Fruit fly (Drosophila melanogaster) whole organism, embryonic: Measurements from ENCODE around the gene Atg5.

Experiments
- Atf6 ChIP-seq: fragments of 200-800 bp; sonication (Bioruptor generic); IDR thresholded peaks from 2 replicates; pipeline ENCODE4 v1.3.6; 2022; ENCODE audit warnings: missing biosample characterization, missing genetic modification characterization
- BEAF-32 ChIP-seq: fragments of 200-800 bp; sonication (Bioruptor generic); optimal IDR thresholded peaks from 3 replicates; lab custom pipeline; 2017; ENCODE audit warnings: missing biosample characterization, missing genetic modification characterization, mild to moderate bottlenecking, moderate library complexity, missing genetic modification reagents
- Bdp1 ChIP-seq: fragments of 200-800 bp; sonication (Bioruptor generic); optimal IDR thresholded peaks from 3 replicates; lab custom pipeline; 2016; ENCODE audit warnings: missing biosample characterization, missing genetic modification characterization
- CG10209 ChIP-seq: fragments of 200-800 bp; sonication (Bioruptor generic); optimal IDR thresholded peaks from 3 replicates; lab custom pipeline; 2017; ENCODE audit warnings: missing biosample characterization, mild to moderate bottlenecking, missing genetic modification characterization, missing genetic modification reagents
- CG11093 ChIP-seq: fragments of 200-800 bp; sonication (Bioruptor generic); IDR thresholded peaks from 3 replicates; pipeline ENCODE4 v1.3.6; 2022; ENCODE audit warnings: missing biosample characterization, missing genetic modification characterization
- CG11247 ChIP-seq: fragments of 200-800 bp; sonication (Bioruptor generic); IDR thresholded peaks from 2 replicates; pipeline ENCODE4 v1.3.6; 2022; ENCODE audit warnings: missing biosample characterization, missing genetic modification characterization
- CG11723 ChIP-seq: fragments of 200-800 bp; sonication (Bioruptor generic); optimal IDR thresholded peaks from 2 replicates; lab custom pipeline; 2017; ENCODE audit warnings: missing biosample characterization, mild to moderate bottlenecking, missing genetic modification characterization
- CG12769 ChIP-seq: fragments of 200-800 bp; sonication (Bioruptor generic); optimal IDR thresholded peaks from 2 replicates; lab custom pipeline; 2019; ENCODE audit warnings: missing biosample characterization, mild to moderate bottlenecking, missing genetic modification characterization, moderate library complexity
- CG13287 ChIP-seq: fragments of 200-800 bp; sonication (Bioruptor generic); IDR thresholded peaks from 2 replicates; pipeline ENCODE4 v1.3.6; 2022; ENCODE audit warnings: missing biosample characterization, missing genetic modification characterization; ENCODE audit not compliant: partially characterized antibody
- CG13894 ChIP-seq: fragments of 200-800 bp; sonication (Bioruptor generic); optimal IDR thresholded peaks from 3 replicates; lab custom pipeline; 2018; ENCODE audit warnings: missing biosample characterization, mild to moderate bottlenecking, missing genetic modification characterization, moderate library complexity
- CG15269 ChIP-seq: fragments of 200-800 bp; sonication (Bioruptor generic); optimal IDR thresholded peaks from 2 replicates; lab custom pipeline; 2018; ENCODE audit warnings: missing biosample characterization, mild to moderate bottlenecking, missing genetic modification characterization, moderate library complexity
- CG16815 ChIP-seq: fragments of 200-800 bp; sonication (Bioruptor generic); optimal IDR thresholded peaks from 3 replicates; lab custom pipeline; 2017; ENCODE audit warnings: missing biosample characterization, mild to moderate bottlenecking, missing genetic modification characterization
- CG2678 ChIP-seq: fragments of 200-800 bp; sonication (Bioruptor generic); optimal IDR thresholded peaks from 3 replicates; lab custom pipeline; 2019; ENCODE audit warnings: missing biosample characterization, mild to moderate bottlenecking, missing genetic modification characterization, moderate library complexity
- CG2712 ChIP-seq: fragments of 200-800 bp; optimal IDR thresholded peaks from 3 replicates; lab custom pipeline; 2019; ENCODE audit warnings: missing biosample characterization, mild to moderate bottlenecking, missing genetic modification characterization, moderate library complexity
- CG30403 ChIP-seq: fragments of 200-800 bp; sonication (Bioruptor generic); optimal IDR thresholded peaks from 3 replicates; lab custom pipeline; 2016; ENCODE audit warnings: missing biosample characterization, missing genetic modification characterization
- CG34422 ChIP-seq: fragments of 200-800 bp; sonication (Bioruptor generic); IDR thresholded peaks from 3 replicates; pipeline ENCODE4 v1.3.6; 2022; ENCODE audit warnings: missing biosample characterization, missing genetic modification characterization
- CG6272 ChIP-seq: fragments of 200-800 bp; sonication (Bioruptor generic); IDR thresholded peaks from 2 replicates; pipeline ENCODE4 v1.3.6; 2022; ENCODE audit warnings: missing biosample characterization, missing genetic modification characterization
- CG7271 ChIP-seq: fragments of 200-800 bp; sonication (Bioruptor generic); optimal IDR thresholded peaks from 2 replicates; lab custom pipeline; 2018; ENCODE audit warnings: missing biosample characterization, mild to moderate bottlenecking, missing genetic modification characterization, moderate library complexity
- CG8281 ChIP-seq: fragments of 200-800 bp; sonication (Bioruptor generic); optimal IDR thresholded peaks from 2 replicates; lab custom pipeline; 2018; ENCODE audit warnings: missing biosample characterization, mild to moderate bottlenecking, missing genetic modification characterization, moderate library complexity
- CG9727 ChIP-seq: fragments of 200-800 bp; sonication (Bioruptor generic); optimal IDR thresholded peaks from 3 replicates; lab custom pipeline; 2017; ENCODE audit warnings: missing biosample characterization, mild to moderate bottlenecking, missing genetic modification characterization
- Elba2 ChIP-seq: fragments of 200-800 bp; sonication (Bioruptor generic); optimal IDR thresholded peaks from 3 replicates; lab custom pipeline; 2016; ENCODE audit warnings: missing biosample characterization, missing genetic modification characterization
- Gsc ChIP-seq: fragments of 200-800 bp; sonication (Bioruptor generic); IDR thresholded peaks from 2 replicates; pipeline ENCODE4 v1.3.6; 2022; ENCODE audit warnings: missing biosample characterization, missing genetic modification characterization
- Hmx ChIP-seq: fragments of 200-800 bp; sonication (Bioruptor generic); optimal IDR thresholded peaks from 2 replicates; lab custom pipeline; 2016; ENCODE audit warnings: missing biosample characterization, missing genetic modification characterization
- Hsf ChIP-seq: fragments of 200-800 bp; sonication (Bioruptor generic); optimal IDR thresholded peaks from 3 replicates; lab custom pipeline; 2016; ENCODE audit warnings: missing biosample characterization, missing genetic modification characterization
- MBD-R2 ChIP-seq: fragments of 200-800 bp; sonication (Bioruptor generic); IDR thresholded peaks from 2 replicates; pipeline ENCODE4 v1.3.6; 2022; ENCODE audit warnings: missing biosample characterization, missing genetic modification characterization
- MESR4 ChIP-seq: fragments of 200-800 bp; sonication (Bioruptor generic); optimal IDR thresholded peaks from 2 replicates; lab custom pipeline; 2018; ENCODE audit warnings: missing biosample characterization, mild to moderate bottlenecking, missing genetic modification characterization, moderate library complexity
- Mes4 ChIP-seq: fragments of 200-800 bp; sonication (Bioruptor generic); optimal IDR thresholded peaks from 2 replicates; lab custom pipeline; 2016; ENCODE audit warnings: missing biosample characterization, missing genetic modification characterization
- Oli ChIP-seq: fragments of 200-800 bp; sonication (Bioruptor generic); optimal IDR thresholded peaks from 2 replicates; lab custom pipeline; 2018; ENCODE audit warnings: missing biosample characterization, mild to moderate bottlenecking, missing genetic modification characterization, moderate library complexity
- Sox102F ChIP-seq: fragments of 200-800 bp; sonication (Bioruptor generic); optimal IDR thresholded peaks from 2 replicates; lab custom pipeline; 2018; ENCODE audit warnings: missing biosample characterization, mild to moderate bottlenecking, missing genetic modification characterization, moderate library complexity
- Sry-δ ChIP-seq: fragments of 200-800 bp; sonication (Bioruptor generic); optimal IDR thresholded peaks from 2 replicates; lab custom pipeline; 2016; ENCODE audit warnings: missing biosample characterization, missing genetic modification characterization
- caup ChIP-seq: fragments of 200-800 bp; sonication (Bioruptor generic); optimal IDR thresholded peaks from 3 replicates; lab custom pipeline; 2017; ENCODE audit warnings: missing biosample characterization, mild to moderate bottlenecking, missing genetic modification characterization, moderate library complexity; ENCODE audit not compliant: severe bottlenecking
- crp ChIP-seq, 2 experiments: fragments of 200-800 bp; sonication (Bioruptor generic); optimal IDR thresholded peaks; 2 replicates in 1 of 2; 3 replicates in 1 of 2; lab custom pipeline; 2017; ENCODE audit warnings: missing biosample characterization in 2 of 2, missing genetic modification characterization in 2 of 2, mild to moderate bottlenecking in 1 of 2, moderate library complexity in 1 of 2
- dan ChIP-seq: fragments of 200-800 bp; sonication (Bioruptor generic); IDR thresholded peaks from 2 replicates; pipeline ENCODE4 v1.3.6; 2022; ENCODE audit warnings: missing biosample characterization, missing genetic modification characterization
- disco-r ChIP-seq: fragments of 200-800 bp; sonication (Bioruptor generic); optimal IDR thresholded peaks from 2 replicates; lab custom pipeline; 2016; ENCODE audit warnings: missing biosample characterization, missing genetic modification characterization
- dysf ChIP-seq: fragments of 200-800 bp; sonication (Bioruptor generic); IDR thresholded peaks from 3 replicates; pipeline ENCODE4 v1.3.6; 2022; ENCODE audit warnings: missing biosample characterization, missing genetic modification characterization
- gcm ChIP-seq: fragments of 200-800 bp; sonication (Bioruptor generic); optimal IDR thresholded peaks from 2 replicates; lab custom pipeline; 2019; ENCODE audit warnings: missing biosample characterization, mild to moderate bottlenecking, missing genetic modification characterization, moderate library complexity
- klu ChIP-seq: fragments of 200-800 bp; sonication (Bioruptor generic); IDR thresholded peaks from 2 replicates; pipeline ENCODE4 v1.3.6; 2022; ENCODE audit warnings: missing biosample characterization, missing genetic modification characterization
- kni ChIP-seq: fragments of 200-800 bp; sonication (Bioruptor generic); optimal IDR thresholded peaks from 3 replicates; lab custom pipeline; 2017; ENCODE audit warnings: mild to moderate bottlenecking, missing biosample characterization, missing genetic modification reagents, missing genetic modification characterization
- lbe ChIP-seq: fragments of 200-800 bp; sonication (Bioruptor generic); optimal IDR thresholded peaks from 2 replicates; lab custom pipeline; 2016; ENCODE audit warnings: missing biosample characterization, mild to moderate bottlenecking, missing genetic modification characterization
- nmo ChIP-seq: fragments of 200-800 bp; sonication (Bioruptor generic); optimal IDR thresholded peaks from 2 replicates; lab custom pipeline; 2018; ENCODE audit warnings: missing biosample characterization, mild to moderate bottlenecking, missing genetic modification characterization, moderate library complexity
- pb ChIP-seq: fragments of 200-800 bp; sonication (Bioruptor generic); optimal IDR thresholded peaks from 3 replicates; lab custom pipeline; 2016; ENCODE audit warnings: missing biosample characterization, missing genetic modification characterization
- phol ChIP-seq: fragments of 200-800 bp; sonication (Bioruptor generic); optimal IDR thresholded peaks from 3 replicates; lab custom pipeline; 2018; ENCODE audit warnings: missing biosample characterization, mild to moderate bottlenecking, missing genetic modification characterization, moderate library complexity
- sens-2 ChIP-seq: fragments of 200-800 bp; sonication (Bioruptor generic); IDR thresholded peaks from 2 replicates; pipeline ENCODE4 v1.3.6; 2022; ENCODE audit warnings: missing biosample characterization, missing genetic modification characterization
- sisA ChIP-seq: fragments of 200-800 bp; sonication (Bioruptor generic); IDR thresholded peaks from 2 replicates; pipeline ENCODE4 v1.3.6; 2022; ENCODE audit warnings: missing biosample characterization, missing genetic modification characterization
- tio ChIP-seq: fragments of 200-800 bp; sonication (Bioruptor generic); optimal IDR thresholded peaks from 2 replicates; lab custom pipeline; 2017; ENCODE audit warnings: missing biosample characterization, missing genetic modification characterization, inconsistent platforms
- tll ChIP-seq, 2 experiments: fragments of 200-800 bp in 1 of 2; fragments of >200 bp in 1 of 2; sonication (Bioruptor generic) in 1 of 2; optimal IDR thresholded peaks; 2 replicates each; lab custom pipeline; 2017 to 2019; ENCODE audit warnings: missing biosample characterization in 2 of 2, missing genetic modification characterization in 2 of 2, mild to moderate bottlenecking in 1 of 2, moderate library complexity in 1 of 2
- trem ChIP-seq: fragments of 200-800 bp; optimal IDR thresholded peaks from 3 replicates; lab custom pipeline; 2019; ENCODE audit warnings: missing biosample characterization, mild to moderate bottlenecking, missing genetic modification characterization, moderate library complexity
- vvl ChIP-seq: fragments of 200-800 bp; sonication (Bioruptor generic); IDR thresholded peaks from 2 replicates; pipeline ENCODE4 v1.3.6; 2022; ENCODE audit warnings: missing biosample characterization, missing genetic modification characterization
- wor ChIP-seq: fragments of 200-800 bp; sonication (Bioruptor generic); IDR thresholded peaks from 2 replicates; pipeline ENCODE4 v1.3.6; 2022; ENCODE audit warnings: missing biosample characterization, missing genetic modification characterization
- z ChIP-seq: fragments of 200-800 bp; sonication (Bioruptor generic); IDR thresholded peaks from 3 replicates; pipeline ENCODE4 v1.3.6; 2022; ENCODE audit warnings: missing biosample characterization, missing genetic modification characterization
- zfh2 ChIP-seq: fragments of 200-800 bp; sonication (Bioruptor generic); optimal IDR thresholded peaks from 2 replicates; lab custom pipeline; 2016; ENCODE audit warnings: missing biosample characterization, missing genetic modification characterization

Atg5 gene

DNA sequence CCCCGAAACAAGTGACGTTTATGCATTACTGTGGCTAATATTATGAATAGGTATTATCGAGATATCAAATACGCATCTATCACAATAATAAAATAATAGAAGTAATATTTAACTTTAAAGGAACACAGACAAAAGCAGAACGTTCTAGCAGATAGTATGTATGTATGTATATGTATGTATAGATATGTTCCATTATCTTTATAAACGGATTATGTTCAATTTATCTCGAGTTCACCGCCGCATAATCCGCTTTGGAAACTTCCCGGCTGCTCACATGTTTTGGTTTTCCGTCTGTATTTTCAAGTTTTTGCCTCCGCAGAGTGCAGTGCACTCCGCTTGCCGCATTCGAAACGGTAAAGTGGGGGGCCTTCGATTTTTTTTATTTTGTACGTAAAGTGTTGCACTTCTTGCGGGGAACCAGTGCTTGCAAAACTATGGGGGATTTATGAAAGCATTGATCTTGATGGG lies 12.0 kb upstream of the Atg5 start (continued):
- TF ChIP-seq CG13894 (tag; lab: Kevin White, UChicago) (no peak), CG11247 (GFP tag; lab: Robert Waterston, UW) (no peak), disco-r (GFP tag; lab: Kevin White, UChicago) (no peak), klu (GFP tag; lab: Robert Waterston, UW) (no peak), dysf (GFP tag; lab: Robert Waterston, UW) (0 out of 3 replicates have a peak, but pooled peaks have one; percentile 20), caup (GFP tag; lab: Kevin White, UChicago) (no peak), CG34422 (no peak), CG7271 (tag; lab: Kevin White, UChicago) (no peak), nmo (GFP tag; lab: Kevin White, UChicago) (peak; percentile 64), CG11093 (GFP tag; lab: Robert Waterston, UW) (no peak), Hmx (GFP tag; lab: Kevin White, UChicago) (no peak), Mes4 (GFP tag; lab: Kevin White, UChicago) (no peak), zfh2 (GFP tag; lab: Kevin White, UChicago) (no peak), CG15269 (tag; lab: Kevin White, UChicago) (peak; percentile 43), CG11723 (GFP tag; lab: Kevin White, UChicago) (no peak), CG10209 (GFP tag; lab: Kevin White, UChicago) (no peak), Gsc (GFP tag; lab: Robert Waterston, UW) (no peak), tio (no peak), gcm (GFP tag; lab: Kevin White, UChicago) (peak; percentile 50), dan (no peak), phol (peak; percentile 58), trem (peak; percentile 42), CG9727 (GFP tag; lab: Kevin White, UChicago) (no peak), CG12769 (peak; percentile 29), sisA (GFP tag; lab: Robert Waterston, UW) (no peak), Sox102F (peak; percentile 47), crp (GFP tag; optimal IDR thresholded peaks at IDR 0.05; lab: Kevin White, UChicago) (no peak), Oli (tag; lab: Kevin White, UChicago) (peak; percentile 19), CG16815 (GFP tag; lab: Kevin White, UChicago) (peak; percentile 7), wor (GFP tag; lab: Robert Waterston, UW) (no peak), z (GFP tag; lab: Robert Waterston, UW) (no peak), Elba2 (GFP tag; lab: Kevin White, UChicago) (no peak), Hsf (GFP tag; lab: Kevin White, UChicago) (no peak), CG8281 (peak; percentile 12), CG30403 (GFP tag; lab: Kevin White, UChicago) (no peak), CG2678 (tag; lab: Kevin White, UChicago) (peak; percentile 75), tll (GFP tag; optimal IDR thresholded peaks at IDR 0.05; lab: Kevin White, UChicago) (peak in 1 of 2 experiments; percentile 7), CG13287 (GFP tag; lab: Robert Waterston, UW) (no peak), CG6272 (GFP tag; lab: Robert Waterston, UW) (no peak), Bdp1 (no peak), sens-2 (GFP tag; lab: Robert Waterston, UW) (peak; percentile 19), CG2712 (tag; lab: Kevin White, UChicago) (peak; percentile 71), lbe (GFP tag; lab: Kevin White, UChicago) (peak; percentile 56), Sry-δ (GFP tag; lab: Kevin White, UChicago) (no peak), kni (GFP tag; lab: Kevin White, UChicago) (no peak), pb (GFP tag; lab: Kevin White, UChicago) (no peak), MBD-R2 (GFP tag; lab: Robert Waterston, UW) (no peak), BEAF-32 (GFP tag; lab: Kevin White, UChicago) (no peak), Atf6 (no peak), vvl (GFP tag; lab: Robert Waterston, UW) (no peak), MESR4 (no peak)
